Worm (Caenorhabditis elegans) whole organism, L3 larva: Measurements from ENCODE around the gene ZK1010.12.

Source experiments
- ama-1 ChIP-seq: fragments of 150-350 bp; optimal IDR thresholded peaks from 2 replicates; lab custom pipeline; 2018
- ceh-82 ChIP-seq: fragments of 150-350 bp; optimal IDR thresholded peaks from 2 replicates; lab custom pipeline; 2014; ENCODE audit warnings: missing biosample characterization, missing genetic modification characterization
- snpc-4 ChIP-seq: fragments of 150-350 bp; optimal IDR thresholded peaks from 2 replicates; lab custom pipeline; 2014; ENCODE audit warnings: missing biosample characterization, missing genetic modification characterization
- zag-1 ChIP-seq: fragments of 150-350 bp; optimal IDR thresholded peaks from 2 replicates; lab custom pipeline; 2014; ENCODE audit warnings: missing biosample characterization, missing genetic modification characterization

- TF ChIP-seq snpc-4 (tag; lab: Kevin White, UChicago) (no peak), ama-1 (lab: Kevin White, UChicago) (no peak), ceh-82 (tag; lab: Kevin White, UChicago) (no peak), zag-1 (tag; lab: Kevin White, UChicago) (no peak)
These were observed 24.7 kb downstream of the ZK1010.12 start for ce11 chrIII:13015754-13016317.
